Worm (Caenorhabditis elegans) whole organism, L3 larva: ENCODE measurements around the gene cyp-13A11.
A peak's percentile ranks its signal among the peaks of the same experiment; 100 is the strongest.

Experiments
- R02D3.7 ChIP-seq: fragments of 150-350 bp; optimal IDR thresholded peaks from 2 replicates; lab custom pipeline; 2014; ENCODE audit warnings: missing biosample characterization, missing genetic modification characterization
- ama-1 ChIP-seq: fragments of 150-350 bp; optimal IDR thresholded peaks from 2 replicates; lab custom pipeline; 2018
- ceh-16 ChIP-seq: sonication (generic microtip); optimal IDR thresholded peaks from 2 replicates; lab custom pipeline; 2017; ENCODE audit warnings: missing biosample characterization, missing genetic modification characterization
- ceh-28 ChIP-seq: fragments of 150-350 bp; optimal IDR thresholded peaks from 2 replicates; lab custom pipeline; 2014; ENCODE audit warnings: missing biosample characterization, missing genetic modification reagents, missing genetic modification characterization
- ceh-82 ChIP-seq: fragments of 150-350 bp; optimal IDR thresholded peaks from 2 replicates; lab custom pipeline; 2014; ENCODE audit warnings: missing biosample characterization, missing genetic modification characterization
- daf-12 ChIP-seq: fragments of 150-350 bp; optimal IDR thresholded peaks from 2 replicates; lab custom pipeline; 2014; ENCODE audit warnings: missing biosample characterization, missing genetic modification reagents, missing genetic modification characterization
- elt-1 ChIP-seq: fragments of 150-350 bp; optimal IDR thresholded peaks from 2 replicates; lab custom pipeline; 2014; ENCODE audit warnings: missing biosample characterization, missing genetic modification characterization
- elt-2 ChIP-seq: sonication (generic microtip); optimal IDR thresholded peaks from 2 replicates; lab custom pipeline; 2016; ENCODE audit warnings: missing genetic modification reagents, mild to moderate bottlenecking, missing genetic modification characterization, missing compliant biosample characterization
- eor-1 ChIP-seq, 2 experiments: fragments of 150-350 bp; optimal IDR thresholded peaks; 2 replicates each; lab custom pipeline; 2014 to 2018; ENCODE audit warnings: missing biosample characterization in 2 of 2, missing genetic modification characterization in 2 of 2
- fkh-2 ChIP-seq: fragments of 150-350 bp; optimal IDR thresholded peaks from 2 replicates; lab custom pipeline; 2014; ENCODE audit warnings: missing biosample characterization, missing genetic modification reagents, missing genetic modification characterization
- hmg-11 ChIP-seq: sonication (generic microtip); optimal IDR thresholded peaks from 2 replicates; lab custom pipeline; 2016; ENCODE audit warnings: missing genetic modification characterization, missing compliant biosample characterization
- jun-1 ChIP-seq: fragments of 150-350 bp; optimal IDR thresholded peaks from 2 replicates; lab custom pipeline; 2014; ENCODE audit warnings: missing biosample characterization, missing genetic modification reagents, missing genetic modification characterization
- lin-15B ChIP-seq: fragments of 150-350 bp; optimal IDR thresholded peaks from 2 replicates; lab custom pipeline; 2014; ENCODE audit warnings: missing biosample characterization, missing genetic modification characterization
- lin-39 ChIP-seq: fragments of 150-350 bp; optimal IDR thresholded peaks from 2 replicates; lab custom pipeline; 2018; ENCODE audit warnings: missing biosample characterization, missing genetic modification reagents, missing genetic modification characterization
- lsy-12 ChIP-seq: sonication (generic microtip); optimal IDR thresholded peaks from 2 replicates; lab custom pipeline; 2016; ENCODE audit warnings: mild to moderate bottlenecking, missing genetic modification characterization, missing compliant biosample characterization
- mdl-1 ChIP-seq: fragments of 150-350 bp; optimal IDR thresholded peaks from 2 replicates; lab custom pipeline; 2014; ENCODE audit warnings: missing biosample characterization, missing genetic modification characterization
- nfya-1 ChIP-seq: sonication (generic microtip); optimal IDR thresholded peaks from 2 replicates; lab custom pipeline; 2017; ENCODE audit warnings: missing genetic modification characterization, mild to moderate bottlenecking, missing compliant biosample characterization, antibody characterized with exemption, moderate library complexity; ENCODE audit not compliant: insufficient read depth
- nhr-12 ChIP-seq: fragments of 150-350 bp; optimal IDR thresholded peaks from 2 replicates; lab custom pipeline; 2014; ENCODE audit warnings: missing biosample characterization, missing genetic modification characterization
- nhr-23 ChIP-seq: fragments of 150-350 bp; optimal IDR thresholded peaks from 2 replicates; lab custom pipeline; 2014; ENCODE audit warnings: missing biosample characterization, missing genetic modification reagents, missing genetic modification characterization
- nhr-25 ChIP-seq: sonication (generic microtip); optimal IDR thresholded peaks from 2 replicates; lab custom pipeline; 2017; ENCODE audit warnings: missing biosample characterization, missing genetic modification characterization
- nhr-28 ChIP-seq: fragments of 150-350 bp; optimal IDR thresholded peaks from 2 replicates; lab custom pipeline; 2014; ENCODE audit warnings: missing biosample characterization, missing genetic modification characterization
- nhr-43 ChIP-seq: sonication (generic microtip); optimal IDR thresholded peaks from 2 replicates; lab custom pipeline; 2016; ENCODE audit warnings: mild to moderate bottlenecking, missing genetic modification characterization, missing compliant biosample characterization; ENCODE audit not compliant: poor library complexity, severe bottlenecking
- nhr-67 ChIP-seq: fragments of 150-350 bp; optimal IDR thresholded peaks from 2 replicates; lab custom pipeline; 2014; ENCODE audit warnings: missing biosample characterization, missing genetic modification characterization
- pha-4 ChIP-seq: fragments of 150-350 bp; optimal IDR thresholded peaks from 2 replicates; lab custom pipeline; 2014; ENCODE audit warnings: missing biosample characterization, missing genetic modification reagents, missing genetic modification characterization
- pqm-1 ChIP-seq: fragments of 150-350 bp; optimal IDR thresholded peaks from 2 replicates; lab custom pipeline; 2017; ENCODE audit warnings: missing biosample characterization, missing genetic modification characterization, inconsistent platforms
- sea-2 ChIP-seq: fragments of 150-350 bp; sonication (generic microtip); optimal IDR thresholded peaks from 4 replicates; lab custom pipeline; 2014; ENCODE audit warnings: missing biosample characterization, missing genetic modification reagents, missing genetic modification characterization
- skn-1 ChIP-seq: fragments of 150-350 bp; optimal IDR thresholded peaks from 2 replicates; lab custom pipeline; 2014; ENCODE audit warnings: missing biosample characterization, missing genetic modification characterization
- snpc-4 ChIP-seq: fragments of 150-350 bp; optimal IDR thresholded peaks from 2 replicates; lab custom pipeline; 2014; ENCODE audit warnings: missing biosample characterization, missing genetic modification characterization
- tbx-2 ChIP-seq: sonication (generic microtip); optimal IDR thresholded peaks from 2 replicates; lab custom pipeline; 2016; ENCODE audit warnings: mild to moderate bottlenecking, missing genetic modification characterization, missing compliant biosample characterization
- unc-39 ChIP-seq: sonication (generic microtip); optimal IDR thresholded peaks from 4 replicates; lab custom pipeline; 2017; ENCODE audit warnings: missing biosample characterization, missing genetic modification characterization
- unc-62 ChIP-seq: fragments of 150-350 bp; sonication (generic microtip); optimal IDR thresholded peaks from 4 replicates; lab custom pipeline; 2014; ENCODE audit warnings: missing biosample characterization, missing genetic modification reagents, missing genetic modification characterization
- ztf-11 ChIP-seq: fragments of 150-350 bp; optimal IDR thresholded peaks from 2 replicates; lab custom pipeline; 2014; ENCODE audit warnings: missing biosample characterization, missing genetic modification characterization
- ztf-4 ChIP-seq: fragments of 150-350 bp; optimal IDR thresholded peaks from 2 replicates; lab custom pipeline; 2014; ENCODE audit warnings: missing biosample characterization, missing genetic modification characterization

cyp-13A11 gene

ce11 chrIII:13005161-13005560, 15.6 kb upstream of the cyp-13A11 start, which contains the start of gene snf-7:
Gene snf-7 (plus strand): TSS chrIII:13005461.
- no peak for TF ChIP-seq unc-39 (tag; lab: Kevin White, UChicago)
- TF ChIP-seq hmg-11 (tag; lab: Kevin White, UChicago) = no peak
- no peak for TF ChIP-seq nfya-1 (tag; lab: Kevin White, UChicago)
- no peak for TF ChIP-seq elt-1 (tag; lab: Kevin White, UChicago)
- no peak for TF ChIP-seq ceh-82
- TF ChIP-seq lsy-12 = no peak

ce11 chrIII:13011927-13012326, 8.9 kb upstream of the cyp-13A11 start:
- TF ChIP-seq unc-62 (GFP tag; lab: Kevin White, UChicago) (peak; percentile 4), nhr-23 (tag; lab: Kevin White, UChicago) (peak; percentile 74), tbx-2 (tag; lab: Kevin White, UChicago) (no peak)

ce11 chrIII:13013912-13014311, 6.9 kb upstream of the cyp-13A11 start:
- TF ChIP-seq mdl-1 (tag; lab: Kevin White, UChicago) = no peak
- no peak for TF ChIP-seq nhr-23 (tag; lab: Kevin White, UChicago)
- no peak for TF ChIP-seq pqm-1 (tag; lab: Kevin White, UChicago)
- TF ChIP-seq ama-1 (lab: Kevin White, UChicago) = no peak
- no peak for TF ChIP-seq ceh-28 (tag; lab: Kevin White, UChicago)
- TF ChIP-seq sea-2 (GFP tag; lab: Kevin White, UChicago) = no peak
- TF ChIP-seq pha-4 (tag; lab: Kevin White, UChicago) = no peak
- no peak for TF ChIP-seq jun-1 (tag; lab: Kevin White, UChicago)
- no peak for TF ChIP-seq nfya-1 (tag; lab: Kevin White, UChicago)
- no peak for TF ChIP-seq elt-1 (tag; lab: Kevin White, UChicago)
- no peak for TF ChIP-seq ztf-11 (tag; lab: Kevin White, UChicago)
- TF ChIP-seq, all 47 proteins: peak for 0

- TF ChIP-seq nhr-23 (tag; lab: Kevin White, UChicago) (peak; percentile 34), unc-62 (GFP tag; lab: Kevin White, UChicago) (no peak), lin-39 (tag; lab: Kevin White, UChicago) (peak; percentile 56), snpc-4 (tag; lab: Kevin White, UChicago) (no peak), elt-2 (tag; lab: Kevin White, UChicago) (peak; percentile 31), skn-1 (peak; percentile 51), hmg-11 (tag; lab: Kevin White, UChicago) (peak; percentile 73), lin-15B (tag; lab: Kevin White, UChicago) (peak; percentile 7), daf-12 (tag; lab: Kevin White, UChicago) (no peak), nhr-43 (peak; percentile 15), nfya-1 (tag; lab: Kevin White, UChicago) (peak; percentile 66), ceh-82 (no peak), nhr-67 (tag; lab: Kevin White, UChicago) (no peak), nhr-25 (peak; percentile 43), pqm-1 (tag; lab: Kevin White, UChicago) (peak; percentile 3), ceh-28 (tag; lab: Kevin White, UChicago) (no peak), ceh-16 (no peak), tbx-2 (tag; lab: Kevin White, UChicago) (no peak), lsy-12 (peak; percentile 53), jun-1 (tag; lab: Kevin White, UChicago) (peak; percentile 45)
Observed at ce11 chrIII:13015754-13016317, 5.0 kb upstream of the cyp-13A11 start.

ce11 chrIII:13018619-13019018, 2.2 kb upstream of the cyp-13A11 start, which contains the start of gene col-98:
Gene col-98 (plus strand): TSS chrIII:13019008.
- peak; percentile 41 for TF ChIP-seq nhr-23 (tag; lab: Kevin White, UChicago)
- TF ChIP-seq ztf-4 (tag; lab: Kevin White, UChicago) = no peak
- TF ChIP-seq, all 47 proteins: peak for 1

- TF ChIP-seq lin-15B (tag; lab: Kevin White, UChicago) (no peak), daf-12 (tag; lab: Kevin White, UChicago) (no peak), mdl-1 (tag; lab: Kevin White, UChicago) (no peak), nhr-12 (tag; lab: Kevin White, UChicago) (no peak), eor-1 (tag; optimal IDR thresholded peaks at IDR 0.05; lab: Kevin White, UChicago) (no peak), fkh-2 (tag; lab: Kevin White, UChicago) (no peak), hmg-11 (tag; lab: Kevin White, UChicago) (no peak), elt-2 (tag; lab: Kevin White, UChicago) (no peak), ceh-28 (tag; lab: Kevin White, UChicago) (no peak), ztf-11 (tag; lab: Kevin White, UChicago) (no peak), pha-4 (tag; lab: Kevin White, UChicago) (no peak), nhr-28 (tag; lab: Kevin White, UChicago) (no peak), R02D3.7 (tag; lab: Kevin White, UChicago) (no peak)
Observed at ce11 chrIII:13019547-13020098, 1.2 kb upstream of the cyp-13A11 start.
